Worm (Caenorhabditis elegans) whole organism, late embryonic: Measurements from ENCODE around the gene W02D7.4.

ENCODE experiments used
- ama-1 ChIP-seq: fragments of 150-350 bp; optimal IDR thresholded peaks from 2 replicates; lab custom pipeline; 2014
- ceh-18 ChIP-seq: sonication (generic microtip); optimal IDR thresholded peaks from 2 replicates; lab custom pipeline; 2016; ENCODE audit warnings: missing genetic modification characterization, missing compliant biosample characterization
- ceh-24 ChIP-seq: sonication (generic microtip); optimal IDR thresholded peaks from 2 replicates; lab custom pipeline; 2016; ENCODE audit warnings: mild to moderate bottlenecking, missing genetic modification characterization, missing compliant biosample characterization
- ceh-30 ChIP-seq: fragments of 150-350 bp; optimal IDR thresholded peaks from 2 replicates; lab custom pipeline; 2014; ENCODE audit warnings: missing biosample characterization, missing genetic modification characterization
- ceh-6 ChIP-seq: fragments of 200-800 bp; sonication (Bioruptor generic); optimal IDR thresholded peaks from 2 replicates; lab custom pipeline; 2018; ENCODE audit warnings: mild to moderate bottlenecking, missing genetic modification characterization, missing compliant biosample characterization
- dmd-4 ChIP-seq: sonication (generic microtip); optimal IDR thresholded peaks from 2 replicates; lab custom pipeline; 2016; ENCODE audit warnings: borderline replicate concordance, missing genetic modification characterization, missing compliant biosample characterization
- elt-2 ChIP-seq: sonication (generic microtip); optimal IDR thresholded peaks from 2 replicates; lab custom pipeline; 2016; ENCODE audit warnings: missing genetic modification reagents, missing genetic modification characterization, missing compliant biosample characterization
- gmeb-2 ChIP-seq: sonication (generic microtip); optimal IDR thresholded peaks from 2 replicates; lab custom pipeline; 2016; ENCODE audit warnings: missing genetic modification characterization, inconsistent platforms, missing compliant biosample characterization
- hlh-6 ChIP-seq: sonication (generic microtip); optimal IDR thresholded peaks from 2 replicates; lab custom pipeline; 2016; ENCODE audit warnings: missing genotype, missing genetic modification characterization, missing compliant biosample characterization
- madf-2 ChIP-seq: sonication (generic microtip); optimal IDR thresholded peaks from 2 replicates; lab custom pipeline; 2017; ENCODE audit warnings: missing genetic modification characterization, missing compliant biosample characterization
- sox-4 ChIP-seq: sonication (generic microtip); optimal IDR thresholded peaks from 2 replicates; lab custom pipeline; 2017; ENCODE audit warnings: mild to moderate bottlenecking, missing genetic modification characterization, inconsistent platforms, missing compliant biosample characterization
- unc-42 ChIP-seq: sonication (generic microtip); optimal IDR thresholded peaks from 2 replicates; lab custom pipeline; 2016; ENCODE audit warnings: missing genotype, missing genetic modification characterization, missing compliant biosample characterization

- TF ChIP-seq elt-2 (no peak), ceh-6 (no peak), ceh-18 (no peak), hlh-6 (tag; lab: Kevin White, UChicago) (no peak), ceh-30 (tag; lab: Kevin White, UChicago) (no peak), gmeb-2 (tag; lab: Kevin White, UChicago) (no peak), sox-4 (no peak), ama-1 (no peak), dmd-4 (tag; lab: Kevin White, UChicago) (no peak), madf-2 (tag; lab: Kevin White, UChicago) (no peak), unc-42 (no peak), ceh-24 (tag; lab: Kevin White, UChicago) (no peak)
Measured at ce11 chrV:8263466-8263865, 33.9 kb downstream of the W02D7.4 start, which contains the start of gene C16D9.8.
